Fruit fly (Drosophila melanogaster): ENCODE measurements around the gene Jon25Biii.

Jon25Biii gene

DNA sequence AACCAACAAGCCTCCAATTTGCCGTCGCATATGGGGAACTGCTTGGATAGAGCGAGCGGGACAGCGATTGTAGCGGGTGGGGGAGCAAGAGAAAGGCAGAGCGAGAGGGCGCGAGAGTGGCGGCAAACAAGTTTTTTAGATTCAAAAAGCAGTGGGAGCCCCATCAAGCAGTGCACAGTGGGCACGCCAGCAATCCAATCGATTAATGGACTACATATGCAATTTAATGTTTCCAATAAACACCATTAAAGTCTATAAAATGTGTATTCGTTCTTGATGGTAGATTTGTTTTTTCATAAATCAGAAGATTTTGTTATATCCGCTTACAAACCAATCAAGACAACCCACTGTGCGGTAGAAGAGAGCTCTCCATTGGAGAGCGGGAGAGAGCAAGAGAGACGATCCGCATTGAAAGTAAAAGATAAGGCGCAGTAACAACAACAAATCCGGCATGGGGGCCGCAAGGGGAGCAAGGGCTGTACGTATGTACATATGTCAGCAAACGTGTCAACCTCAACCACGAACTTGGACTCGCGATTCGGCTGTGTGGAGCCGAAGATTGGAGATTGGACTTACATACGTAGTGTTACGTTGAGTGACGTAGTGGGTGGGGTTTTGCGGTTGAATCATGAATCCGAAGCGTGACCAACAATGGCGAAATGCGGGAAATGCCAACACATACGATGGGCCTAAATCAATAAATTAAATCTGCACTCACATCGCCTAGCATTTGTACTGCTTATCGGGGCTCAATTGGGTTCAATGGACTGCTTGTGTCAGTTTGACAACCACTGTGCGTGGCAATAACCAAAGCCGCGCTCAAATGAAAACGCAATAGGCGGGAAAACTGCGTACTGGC, 47.1 kb upstream of the Jon25Biii start (continued):
- TF ChIP-seq ash1 (GFP tag; optimal IDR thresholded peaks at IDR 0.05) (peak; percentile 93), CG2129 (GFP tag; IDR thresholded peaks at IDR 0.05; ENCODE audit: partially characterized antibody) (no peak), HLH3B (GFP tag; IDR thresholded peaks at IDR 0.05) (peak; percentile 99), gcm2 (GFP tag; optimal IDR thresholded peaks at IDR 0.05) (peak; percentile 97), peb (GFP tag; IDR thresholded peaks at IDR 0.05) (peak; percentile 99), CG5245 (GFP tag; optimal IDR thresholded peaks at IDR 0.05) (peak; percentile 99), CG7786 (GFP tag; optimal IDR thresholded peaks at IDR 0.05) (peak; percentile 99), lilli (GFP tag; optimal IDR thresholded peaks at IDR 0.05) (peak; percentile 99), CG10565 (GFP tag; optimal IDR thresholded peaks at IDR 0.05) (peak; percentile 97), CG8924 (tag; optimal IDR thresholded peaks at IDR 0.05) (peak; percentile 99), nerfin-2 (GFP tag; IDR thresholded peaks at IDR 0.05; ENCODE audit: partially characterized antibody) (peak; percentile 74), CG15479 (GFP tag; optimal IDR thresholded peaks at IDR 0.05) (no peak), Bdp1 (GFP tag; optimal IDR thresholded peaks at IDR 0.05) (peak; percentile 94), pfk (GFP tag; optimal IDR thresholded peaks at IDR 0.05) (peak; percentile 50), CG6654 (GFP tag; optimal IDR thresholded peaks at IDR 0.05) (peak; percentile 97), Opbp (GFP tag; IDR thresholded peaks at IDR 0.05; ENCODE audit: partially characterized antibody) (peak; percentile 66; the same call in 2 of the 3 replicates), CG3281 (GFP tag; optimal IDR thresholded peaks at IDR 0.05) (peak; percentile 99), CG12299 (tag; optimal IDR thresholded peaks at IDR 0.05) (peak; percentile 97), Mad (GFP tag; optimal IDR thresholded peaks at IDR 0.05) (peak; percentile 98), CG18262 (tag; optimal IDR thresholded peaks at IDR 0.05) (peak; percentile 99), Side (GFP tag; optimal IDR thresholded peaks at IDR 0.05) (peak; percentile 99), sna (GFP tag; IDR thresholded peaks at IDR 0.05; ENCODE audit: partially characterized antibody) (peak; percentile 52; the same call in 1 of the 2 replicates), ci (GFP tag; IDR thresholded peaks at IDR 0.05) (peak; percentile 100), Bgb (GFP tag; IDR thresholded peaks at IDR 0.05; ENCODE audit: partially characterized antibody) (peak; percentile 59), esg (GFP tag; conservative IDR thresholded peaks at IDR 0.05) (peak; percentile 99), CG9817 (tag; optimal IDR thresholded peaks at IDR 0.05) (peak; percentile 98), schlank (tag; optimal IDR thresholded peaks at IDR 0.05) (peak; percentile 96), psq (GFP tag; optimal IDR thresholded peaks at IDR 0.05) (peak; percentile 95), H15 (GFP tag; IDR thresholded peaks at IDR 0.05) (peak; percentile 99), ranshi (GFP tag; IDR thresholded peaks at IDR 0.05) (peak; percentile 99), Chrac-16 (GFP tag; optimal IDR thresholded peaks at IDR 0.05) (peak; percentile 99), hth (optimal IDR thresholded peaks at IDR 0.05) (no peak), dati (GFP tag; IDR thresholded peaks at IDR 0.05) (peak; percentile 99), CG4360 (GFP tag; IDR thresholded peaks at IDR 0.05) (peak; percentile 92), Scr (GFP tag; IDR thresholded peaks at IDR 0.05; ENCODE audit: partially characterized antibody) (peak; percentile 39; the same call in 1 of the 2 replicates), prd (optimal IDR thresholded peaks at IDR 0.05) (no peak), prd (GFP tag; IDR thresholded peaks at IDR 0.05) (peak; percentile 99), Dbx (GFP tag; IDR thresholded peaks at IDR 0.05) (peak; percentile 99), CG12744 (GFP tag; optimal IDR thresholded peaks at IDR 0.05) (peak; percentile 99), CG6791 (GFP tag; IDR thresholded peaks at IDR 0.05; ENCODE audit: partially characterized antibody) (peak; percentile 60; the same call in 1 of the 3 replicates), CG1602 (GFP tag; optimal IDR thresholded peaks at IDR 0.05) (peak; percentile 100), CG14014 (GFP tag; IDR thresholded peaks at IDR 0.05) (peak; percentile 99), Dfd (GFP tag; optimal IDR thresholded peaks at IDR 0.05) (peak; percentile 58 to 81), CG8944 (GFP tag; optimal IDR thresholded peaks at IDR 0.05) (peak; percentile 99), repo (GFP tag; optimal IDR thresholded peaks at IDR 0.05) (peak; percentile 99), E2f1 (GFP tag; IDR thresholded peaks at IDR 0.05) (peak; percentile 99), Sry-β (GFP tag; optimal IDR thresholded peaks at IDR 0.05) (peak; percentile 78), gsb-n (tag; optimal IDR thresholded peaks at IDR 0.05) (peak; percentile 99), ATbp (GFP tag; optimal IDR thresholded peaks at IDR 0.05) (peak; percentile 99)
